Worm (Caenorhabditis elegans) whole organism, L2 larva: Measurements from ENCODE around the gene gcy-6.

ENCODE experiments used
- C34F6.9 ChIP-seq: fragments of 150-350 bp; optimal IDR thresholded peaks from 2 replicates; lab custom pipeline; 2014; ENCODE audit warnings: missing biosample characterization, missing genetic modification characterization
- F13H6.1 ChIP-seq: sonication (generic microtip); optimal IDR thresholded peaks from 2 replicates; lab custom pipeline; 2016; ENCODE audit warnings: missing genetic modification characterization, missing compliant biosample characterization
- R02D3.7 ChIP-seq: fragments of 150-350 bp; optimal IDR thresholded peaks from 2 replicates; lab custom pipeline; 2014; ENCODE audit warnings: missing biosample characterization, missing genetic modification characterization
- Y55F3AM.14 ChIP-seq: fragments of 200-800 bp; sonication (Bioruptor generic); optimal IDR thresholded peaks from 2 replicates; lab custom pipeline; 2018; ENCODE audit warnings: mild to moderate bottlenecking, missing genetic modification characterization, missing compliant biosample characterization
- aly-2 ChIP-seq: fragments of 150-350 bp; optimal IDR thresholded peaks from 2 replicates; lab custom pipeline; 2014; ENCODE audit warnings: missing biosample characterization, missing genetic modification characterization
- ama-1 ChIP-seq: fragments of 150-350 bp; optimal IDR thresholded peaks from 2 replicates; lab custom pipeline; 2018; ENCODE audit warnings: inconsistent platforms
- blmp-1 ChIP-seq: sonication (generic microtip); optimal IDR thresholded peaks from 2 replicates; lab custom pipeline; 2017; ENCODE audit warnings: missing genetic modification characterization, mild to moderate bottlenecking, missing compliant biosample characterization, antibody characterized with exemption, moderate library complexity; ENCODE audit not compliant: insufficient read depth
- ceh-82 ChIP-seq: fragments of 150-350 bp; optimal IDR thresholded peaks from 2 replicates; lab custom pipeline; 2014; ENCODE audit warnings: missing biosample characterization, missing genetic modification characterization
- egl-27 ChIP-seq: sonication (generic microtip); optimal IDR thresholded peaks from 3 replicates; lab custom pipeline; 2017; ENCODE audit warnings: missing biosample characterization, missing genetic modification reagents, missing genetic modification characterization
- elt-3 ChIP-seq: sonication (generic microtip); optimal IDR thresholded peaks from 2 replicates; lab custom pipeline; 2017; ENCODE audit warnings: missing biosample characterization, missing genetic modification characterization
- fos-1 ChIP-seq: fragments of 150-350 bp; optimal IDR thresholded peaks from 2 replicates; lab custom pipeline; 2014; ENCODE audit warnings: missing biosample characterization, missing genetic modification characterization
- lin-11 ChIP-seq: fragments of 150-350 bp; sonication (generic microtip); optimal IDR thresholded peaks from 2 replicates; lab custom pipeline; 2014; ENCODE audit warnings: missing biosample characterization, missing genetic modification characterization, inconsistent platforms, mixed read lengths
- lin-13 ChIP-seq: fragments of 150-350 bp; optimal IDR thresholded peaks from 2 replicates; lab custom pipeline; 2014; ENCODE audit warnings: missing biosample characterization, missing genetic modification reagents, missing genetic modification characterization
- mdl-1 ChIP-seq, 2 experiments: fragments of 150-350 bp in 1 of 2; sonication (generic microtip) in 1 of 2; optimal IDR thresholded peaks; 2 replicates each; lab custom pipeline; 2017; ENCODE audit warnings: missing biosample characterization in 2 of 2, missing genetic modification characterization in 2 of 2
- nhr-10 ChIP-seq: sonication (generic microtip); optimal IDR thresholded peaks from 2 replicates; lab custom pipeline; 2017; ENCODE audit warnings: missing biosample characterization, missing genetic modification characterization
- nhr-11 ChIP-seq: fragments of 150-350 bp; optimal IDR thresholded peaks from 2 replicates; lab custom pipeline; 2014; ENCODE audit warnings: missing biosample characterization, missing genetic modification characterization
- nhr-25 ChIP-seq: fragments of 150-350 bp; sonication (generic microtip); optimal IDR thresholded peaks from 3 replicates; lab custom pipeline; 2014; ENCODE audit warnings: missing biosample characterization, missing genetic modification characterization
- nhr-6 ChIP-seq: fragments of 150-350 bp; optimal IDR thresholded peaks from 2 replicates; lab custom pipeline; 2014; ENCODE audit warnings: missing biosample characterization, missing genetic modification characterization
- nhr-77 ChIP-seq: fragments of 150-350 bp; optimal IDR thresholded peaks from 2 replicates; lab custom pipeline; 2014; ENCODE audit warnings: missing biosample characterization, missing genetic modification characterization
- peb-1 ChIP-seq: fragments of 150-350 bp; optimal IDR thresholded peaks from 2 replicates; lab custom pipeline; 2014; ENCODE audit warnings: missing biosample characterization, missing genetic modification characterization
- sem-4 ChIP-seq: fragments of 150-350 bp; optimal IDR thresholded peaks from 2 replicates; lab custom pipeline; 2014; ENCODE audit warnings: missing biosample characterization, missing genetic modification reagents, missing genetic modification characterization
- sma-3 ChIP-seq: sonication (generic microtip); optimal IDR thresholded peaks from 2 replicates; lab custom pipeline; 2016; ENCODE audit warnings: missing genetic modification reagents, missing genetic modification characterization, missing compliant biosample characterization
- snpc-4 ChIP-seq: fragments of 150-350 bp; optimal IDR thresholded peaks from 2 replicates; lab custom pipeline; 2014; ENCODE audit warnings: missing biosample characterization, missing genetic modification characterization
- unc-39 ChIP-seq: fragments of 150-350 bp; optimal IDR thresholded peaks from 2 replicates; lab custom pipeline; 2014; ENCODE audit warnings: missing biosample characterization, missing genetic modification characterization
- unc-55 ChIP-seq: fragments of 150-350 bp; sonication (generic microtip); optimal IDR thresholded peaks from 3 replicates; lab custom pipeline; 2014; ENCODE audit warnings: missing biosample characterization, missing genetic modification reagents, missing genetic modification characterization
- unc-62 ChIP-seq: fragments of 150-350 bp; optimal IDR thresholded peaks from 2 replicates; lab custom pipeline; 2014; ENCODE audit warnings: missing biosample characterization, missing genetic modification reagents, missing genetic modification characterization
- zag-1 ChIP-seq: fragments of 150-350 bp; optimal IDR thresholded peaks from 2 replicates; lab custom pipeline; 2014; ENCODE audit warnings: missing biosample characterization, missing genetic modification characterization
- ztf-1 ChIP-seq: fragments of 200-800 bp; sonication (Bioruptor generic); conservative IDR thresholded peaks from 2 replicates; pipeline ENCODE4 v1.3.6; 2022; ENCODE audit warnings: missing genetic modification characterization, missing compliant biosample characterization

gcy-6 gene

ce11 chrV:10270214-10270613 lies 43.6 kb downstream of the gcy-6 start, which contains the start of gene ric-4:
Gene ric-4, minus strand, starts transcription at chrV:10270314.
- TF ChIP-seq lin-11 (tag; lab: Kevin White, UChicago) (no peak), elt-3 (tag; lab: Kevin White, UChicago) (no peak), nhr-10 (no peak), nhr-6 (tag; lab: Kevin White, UChicago) (no peak), snpc-4 (tag; lab: Kevin White, UChicago) (no peak), ceh-82 (tag; lab: Kevin White, UChicago) (no peak), egl-27 (tag; lab: Kevin White, UChicago) (no peak), nhr-11 (tag; lab: Kevin White, UChicago) (no peak)

ce11 chrV:10266050-10266449 lies 47.8 kb downstream of the gcy-6 start:
- no peak for TF ChIP-seq lin-13 (GFP tag; lab: Kevin White, UChicago)
- TF ChIP-seq aly-2 (tag; lab: Kevin White, UChicago), result no peak
- TF ChIP-seq Y55F3AM.14 (GFP tag; lab: Kevin White, UChicago), result no peak
- no peak for TF ChIP-seq ama-1 (lab: Kevin White, UChicago)
- TF ChIP-seq unc-39 (tag; lab: Kevin White, UChicago), result no peak
- no peak for TF ChIP-seq lin-11 (tag; lab: Kevin White, UChicago)

ce11 chrV:10265019-10265418 lies 48.8 kb downstream of the gcy-6 start:
- no peak for TF ChIP-seq unc-39 (tag; lab: Kevin White, UChicago)
- TF ChIP-seq mdl-1 (tag; optimal IDR thresholded peaks at IDR 0.05; lab: Kevin White, UChicago), result no peak
- TF ChIP-seq sma-3, result no peak
- TF ChIP-seq sem-4, result no peak
- TF ChIP-seq aly-2 (tag; lab: Kevin White, UChicago), result no peak
- no peak for TF ChIP-seq nhr-25 (tag; lab: Kevin White, UChicago)
- TF ChIP-seq R02D3.7 (tag; lab: Kevin White, UChicago), result no peak
- TF ChIP-seq blmp-1 (tag; lab: Kevin White, UChicago), result no peak
- no peak for TF ChIP-seq peb-1 (tag; lab: Kevin White, UChicago)
- no peak for TF ChIP-seq snpc-4 (tag; lab: Kevin White, UChicago)
- no peak for TF ChIP-seq unc-62 (GFP tag; lab: Kevin White, UChicago)
- no peak for TF ChIP-seq ztf-1 (GFP tag; lab: Robert Waterston, UW)
- no peak for TF ChIP-seq F13H6.1 (tag; lab: Kevin White, UChicago)
- TF ChIP-seq C34F6.9 (tag; lab: Kevin White, UChicago), result no peak
- no peak for TF ChIP-seq Y55F3AM.14 (GFP tag; lab: Kevin White, UChicago)
- no peak for TF ChIP-seq nhr-77 (tag; lab: Kevin White, UChicago)
- no peak for TF ChIP-seq unc-55 (GFP tag; lab: Kevin White, UChicago)
- TF ChIP-seq fos-1 (tag; lab: Kevin White, UChicago), result no peak

ce11 chrV:10260460-10260859 lies 53.4 kb downstream of the gcy-6 start, which contains the start of gene sri-18:
Gene sri-18, minus strand, starts transcription at chrV:10260560.
- TF ChIP-seq zag-1 (tag; lab: Kevin White, UChicago) (no peak), sem-4 (no peak), nhr-11 (tag; lab: Kevin White, UChicago) (no peak)
